Fruit fly (Drosophila melanogaster) whole organism, prepupa: ENCODE data around the gene wda.

Source experiments
- CG10631 ChIP-seq: fragments of 200-800 bp; sonication (Bioruptor generic); optimal IDR thresholded peaks from 2 replicates; lab custom pipeline; 2016; ENCODE audit warnings: missing biosample characterization, missing genetic modification characterization
- CG9139 ChIP-seq: fragments of 200-800 bp; sonication (Bioruptor generic); optimal IDR thresholded peaks from 3 replicates; lab custom pipeline; 2017; ENCODE audit warnings: missing biosample characterization, mild to moderate bottlenecking, missing genetic modification characterization
- Ets21C ChIP-seq: fragments of 200-800 bp; sonication (Bioruptor generic); optimal IDR thresholded peaks from 3 replicates; lab custom pipeline; 2016; ENCODE audit warnings: missing biosample characterization, missing genetic modification characterization
- Sox14 ChIP-seq: fragments of 200-800 bp; sonication (Bioruptor generic); optimal IDR thresholded peaks from 3 replicates; lab custom pipeline; 2016; ENCODE audit warnings: missing biosample characterization, missing genetic modification characterization
- esn ChIP-seq: fragments of 200-800 bp; sonication (Bioruptor generic); optimal IDR thresholded peaks from 2 replicates; lab custom pipeline; 2016; ENCODE audit warnings: missing biosample characterization, mild to moderate bottlenecking, missing genetic modification characterization, moderate library complexity
- ss ChIP-seq, 2 experiments: fragments of 200-800 bp; sonication (Bioruptor generic); optimal IDR thresholded peaks; 2 replicates in 1 of 2; 3 replicates in 1 of 2; lab custom pipeline; 2017 to 2018; ENCODE audit warnings: mild to moderate bottlenecking in 2 of 2, missing biosample characterization in 2 of 2, missing genetic modification characterization in 2 of 2, moderate library complexity in 1 of 2

- TF ChIP-seq esn (peak; percentile 82), CG10631 (GFP tag; lab: Kevin White, UChicago) (peak; percentile 44), CG9139 (GFP tag; lab: Kevin White, UChicago) (no peak), Ets21C (GFP tag; lab: Kevin White, UChicago) (peak; percentile 35), Sox14 (GFP tag; lab: Kevin White, UChicago) (peak; percentile 13), ss (GFP tag; optimal IDR thresholded peaks at IDR 0.05; lab: Kevin White, UChicago) (peak in 1 of 2 experiments; percentile 17)
Measured at dm6 chr3R:23297132-23297862, 39.4 kb upstream of the wda start.
